Fruit fly (Drosophila melanogaster): Measurements from ENCODE around the gene Pdss2.

The Pdss2 gene

dm6 chr3L:21053763-21054162, 26.0 kb downstream of the Pdss2 start (continued):
- no peak for TF ChIP-seq HmgD (GFP tag; optimal IDR thresholded peaks at IDR 0.05)
- TF ChIP-seq pzg (GFP tag; optimal IDR thresholded peaks at IDR 0.05), result no peak
- TF ChIP-seq CG9932 (GFP tag; IDR thresholded peaks at IDR 0.05), result peak; percentile 48
- TF ChIP-seq zen2 (GFP tag; IDR thresholded peaks at IDR 0.05; ENCODE audit: partially characterized antibody), result no peak
- peak; percentile 64 for TF ChIP-seq CG10267 (tag; optimal IDR thresholded peaks at IDR 0.05)
- no peak for TF ChIP-seq hb (GFP tag; IDR thresholded peaks at IDR 0.05; ENCODE audit: partially characterized antibody)
- TF ChIP-seq Ets97D (GFP tag; optimal IDR thresholded peaks at IDR 0.05), result no peak
- peak; percentile 32 for TF ChIP-seq MTF-1 (GFP tag; optimal IDR thresholded peaks at IDR 0.05; ENCODE audit: borderline replicate concordance)
- TF ChIP-seq CG11247 (GFP tag; IDR thresholded peaks at IDR 0.05), result 0 out of 2 replicates have a peak, but pooled peaks have one; percentile 13
- TF ChIP-seq ftz-f1 (GFP tag; optimal IDR thresholded peaks at IDR 0.05), result no peak
- 0 out of 2 replicates have a peak, but pooled peaks have one; percentile 31 for TF ChIP-seq CG31224 (GFP tag; IDR thresholded peaks at IDR 0.05)
- TF ChIP-seq CG1832 (GFP tag; optimal IDR thresholded peaks at IDR 0.05), result no peak
- TF ChIP-seq zfh1 (GFP tag; IDR thresholded peaks at IDR 0.05), result peak; percentile 83
- no peak for TF ChIP-seq Doc3 (GFP tag; IDR thresholded peaks at IDR 0.05; ENCODE audit: partially characterized antibody)
- TF ChIP-seq CG10979 (tag; optimal IDR thresholded peaks at IDR 0.05), result peak; percentile 81
- TF ChIP-seq CG10462 (GFP tag; optimal IDR thresholded peaks at IDR 0.05), result peak; percentile 52
- no peak for TF ChIP-seq rib (GFP tag; IDR thresholded peaks at IDR 0.05)
- TF ChIP-seq CG8944 (GFP tag; optimal IDR thresholded peaks at IDR 0.05), result peak; percentile 56
- no peak for TF ChIP-seq Tbp (GFP tag; optimal IDR thresholded peaks at IDR 0.05)
- peak; percentile 44; the same call in 1 of the 2 replicates for TF ChIP-seq CG11696 (GFP tag; IDR thresholded peaks at IDR 0.05)
- peak; percentile 54 for TF ChIP-seq CTCF (GFP tag; optimal IDR thresholded peaks at IDR 0.05)
- TF ChIP-seq pum (GFP tag; optimal IDR thresholded peaks at IDR 0.05), result peak; percentile 43
- peak; percentile 52 for TF ChIP-seq CG1792 (GFP tag; optimal IDR thresholded peaks at IDR 0.05)
- TF ChIP-seq Blimp-1 (GFP tag; optimal IDR thresholded peaks at IDR 0.05), result no peak
- TF ChIP-seq CG17359 (tag; optimal IDR thresholded peaks at IDR 0.05), result peak; percentile 91
- TF ChIP-seq esg (GFP tag; conservative IDR thresholded peaks at IDR 0.05), result peak; percentile 75
- TF ChIP-seq h (optimal IDR thresholded peaks at IDR 0.05), result no peak
- no peak for TF ChIP-seq sima (GFP tag; optimal IDR thresholded peaks at IDR 0.05)
- no peak for TF ChIP-seq fd102C (GFP tag; optimal IDR thresholded peaks at IDR 0.05)
- no peak for TF ChIP-seq ham (GFP tag; IDR thresholded peaks at IDR 0.05)
- no peak for TF ChIP-seq CG8359 (GFP tag; optimal IDR thresholded peaks at IDR 0.05; ENCODE audit: borderline replicate concordance)
- peak; percentile 32; the same call in 1 of the 2 replicates for TF ChIP-seq danr (GFP tag; IDR thresholded peaks at IDR 0.05)
- TF ChIP-seq salm (tag; optimal IDR thresholded peaks at IDR 0.05), result peak; percentile 73
- TF ChIP-seq CG12219 (GFP tag; optimal IDR thresholded peaks at IDR 0.05), result peak; percentile 63
- peak; percentile 64 for TF ChIP-seq so (GFP tag; IDR thresholded peaks at IDR 0.05)
- TF ChIP-seq Oaz (GFP tag; IDR thresholded peaks at IDR 0.05), result no peak; the same call in 1 of the 2 replicates
- TF ChIP-seq CG4854 (GFP tag; optimal IDR thresholded peaks at IDR 0.05), result peak; percentile 36
- peak; percentile 44 for TF ChIP-seq CG9817 (tag; optimal IDR thresholded peaks at IDR 0.05)
- TF ChIP-seq Xrp1 (GFP tag; IDR thresholded peaks at IDR 0.05), result peak; percentile 87
- peak; percentile 37 for TF ChIP-seq ems (GFP tag; optimal IDR thresholded peaks at IDR 0.05)
- no peak for TF ChIP-seq CG17612 (GFP tag; IDR thresholded peaks at IDR 0.05)
- peak; percentile 55 for TF ChIP-seq chn (GFP tag; optimal IDR thresholded peaks at IDR 0.05)
- TF ChIP-seq ara (GFP tag; IDR thresholded peaks at IDR 0.05), result peak; percentile 67
- TF ChIP-seq abd-A (tag; optimal IDR thresholded peaks at IDR 0.05), result peak; percentile 82
- no peak for TF ChIP-seq inv (GFP tag; IDR thresholded peaks at IDR 0.05; ENCODE audit: partially characterized antibody)
- peak; percentile 46 for TF ChIP-seq crc (GFP tag; optimal IDR thresholded peaks at IDR 0.05)
- peak; percentile 63 for TF ChIP-seq Atf3 (GFP tag; optimal IDR thresholded peaks at IDR 0.05)
- TF ChIP-seq cwo (GFP tag; optimal IDR thresholded peaks at IDR 0.05), result peak; percentile 71
- TF ChIP-seq GATAe (GFP tag; conservative IDR thresholded peaks at IDR 0.05), result no peak
- peak; percentile 79 for TF ChIP-seq gcm (GFP tag; optimal IDR thresholded peaks at IDR 0.05)
- TF ChIP-seq Side (GFP tag; optimal IDR thresholded peaks at IDR 0.05), result peak; percentile 44
- no peak for TF ChIP-seq CG2129 (GFP tag; IDR thresholded peaks at IDR 0.05; ENCODE audit: partially characterized antibody)
